Fruit fly (Drosophila melanogaster): ENCODE measurements around the gene CG6983.

DNA sequence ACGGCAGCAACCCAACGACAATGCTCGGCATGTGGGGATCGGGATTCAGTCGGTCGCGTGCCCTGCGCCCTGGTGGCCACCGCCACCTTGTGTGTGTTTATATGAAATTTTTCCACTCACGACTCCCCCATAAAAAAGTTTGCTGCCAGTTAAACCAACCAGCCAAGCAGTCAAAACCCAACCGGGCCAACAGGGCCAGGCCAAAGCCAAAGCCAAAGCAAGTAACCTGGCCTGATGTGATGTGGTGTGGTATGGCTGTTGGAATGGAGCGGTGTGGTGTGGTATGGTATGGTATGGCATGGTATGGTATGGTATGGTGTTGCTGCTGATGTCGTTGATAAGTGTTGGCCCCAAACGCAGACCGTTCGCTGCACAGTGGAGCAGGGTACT lies 10.4 kb upstream of the CG6983 start:
- TF ChIP-seq Sin3A (optimal IDR thresholded peaks at IDR 0.05) = no peak
- no peak for TF ChIP-seq ttk (optimal IDR thresholded peaks at IDR 0.05)
- no peak for TF ChIP-seq insv (optimal IDR thresholded peaks at IDR 0.05)
- TF ChIP-seq h (optimal IDR thresholded peaks at IDR 0.05) = no peak

Measured in Kc167 (cell line).